Worm (Caenorhabditis elegans): Measurements from ENCODE around the gene jbts-14.

ce11 chrX:8718153-8718552 lies 14.0 kb downstream of the jbts-14 start:
- TF ChIP-seq ZK546.5 (tag; optimal IDR thresholded peaks at IDR 0.05) (no peak), ceh-82 (tag; optimal IDR thresholded peaks at IDR 0.05) (no peak), ceh-9 (tag; optimal IDR thresholded peaks at IDR 0.05) (no peak), nhr-76 (tag; optimal IDR thresholded peaks at IDR 0.05) (no peak), nhr-11 (tag; optimal IDR thresholded peaks at IDR 0.05) (no peak)

Measured in whole organism, L3 larva.